Worm (Caenorhabditis elegans): Measurements from ENCODE around the gene B0303.4.

B0303.4 gene

DNA sequence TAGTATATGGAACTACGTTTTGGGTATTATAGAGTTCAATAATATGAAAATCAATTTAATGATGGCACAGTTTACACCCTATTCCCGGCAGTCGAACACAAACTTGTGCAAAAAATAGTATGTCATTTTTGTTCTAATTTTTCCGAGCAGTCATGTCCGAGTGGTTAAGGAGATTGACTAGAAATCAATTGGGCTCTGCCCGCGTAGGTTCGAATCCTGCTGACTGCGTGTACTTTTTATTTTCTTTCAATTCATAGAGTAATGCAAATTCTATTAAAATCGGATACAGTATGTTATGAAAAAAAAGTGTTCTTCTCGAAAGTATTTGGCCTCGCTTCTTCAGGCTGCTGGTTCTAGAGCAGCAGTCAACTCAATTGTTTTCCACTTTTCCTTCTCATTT, 43.6 kb upstream of the B0303.4 start (continued):
- TF ChIP-seq somi-1 (GFP tag; optimal IDR thresholded peaks at IDR 0.05) (no peak), gei-17 (GFP tag; optimal IDR thresholded peaks at IDR 0.05) (no peak), dpl-1 (GFP tag; optimal IDR thresholded peaks at IDR 0.05) (no peak), lin-54 (GFP tag; optimal IDR thresholded peaks at IDR 0.05) (no peak), egl-18 (GFP tag; IDR thresholded peaks at IDR 0.05) (no peak), ztf-18 (tag; optimal IDR thresholded peaks at IDR 0.05) (peak; percentile 67), attf-5 (GFP tag; optimal IDR thresholded peaks at IDR 0.05) (no peak), rec-8 (tag; optimal IDR thresholded peaks at IDR 0.05) (peak in 1 of 2 experiments; percentile 35), akir-1 (GFP tag; optimal IDR thresholded peaks at IDR 0.05) (no peak), ZK185.1 (tag; optimal IDR thresholded peaks at IDR 0.05; ENCODE audit: poor library complexity, severe bottlenecking) (peak; percentile 43), T26A5.8 (tag; optimal IDR thresholded peaks at IDR 0.05) (peak; percentile 13), F52B5.7 (tag; optimal IDR thresholded peaks at IDR 0.05) (no peak), aptf-2 (GFP tag; conservative IDR thresholded peaks at IDR 0.05) (no peak), ztf-25 (GFP tag; IDR thresholded peaks at IDR 0.05) (peak; percentile 85), Y56A3A.18 (GFP tag; IDR thresholded peaks at IDR 0.05) (peak; percentile 49; the same call in 1 of the 2 replicates), sptf-2 (GFP tag; optimal IDR thresholded peaks at IDR 0.05) (no peak)

DNA sequence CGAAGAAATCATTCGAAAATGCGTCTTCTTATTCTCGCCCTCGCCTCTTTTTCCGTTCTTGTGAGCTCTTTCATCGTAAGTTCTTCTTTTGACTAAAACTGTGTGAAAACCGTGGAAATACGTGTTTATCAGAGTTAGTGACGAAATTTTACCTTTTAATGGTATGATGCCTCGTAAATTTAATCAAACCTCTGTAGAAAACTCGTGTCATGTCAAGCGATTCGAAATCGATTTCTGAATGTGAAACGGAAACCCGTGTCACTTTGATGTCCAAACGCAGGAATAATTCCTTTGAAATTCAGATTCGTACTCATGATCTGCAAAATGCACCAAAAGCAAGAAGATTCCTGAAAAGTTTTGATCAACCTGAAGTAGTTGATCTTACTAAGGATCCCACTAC, 41.1 kb upstream of the B0303.4 start, which contains the start of gene F22B7.3:
F22B7.3 (plus strand) TSS at position 301 of the 400 bp plus-strand sequence.
- no peak for TF ChIP-seq Y79H2A.3 (GFP tag; conservative IDR thresholded peaks at IDR 0.05)
- no peak for TF ChIP-seq sea-2 (GFP tag; IDR thresholded peaks at IDR 0.05)
- no peak for TF ChIP-seq snpc-1.3 (tag; optimal IDR thresholded peaks at IDR 0.05; ENCODE audit: insufficient read depth)
- TF ChIP-seq attf-3 (GFP tag; conservative IDR thresholded peaks at IDR 0.05): no peak
- no peak for TF ChIP-seq lin-54 (GFP tag; optimal IDR thresholded peaks at IDR 0.05)
- TF ChIP-seq ccch-3 (GFP tag; optimal IDR thresholded peaks at IDR 0.05): no peak
- TF ChIP-seq F33H1.4 (GFP tag; IDR thresholded peaks at IDR 0.05): no peak
- TF ChIP-seq hrde-1 (tag; optimal IDR thresholded peaks at IDR 0.05; ENCODE audit: borderline replicate concordance): no peak
- TF ChIP-seq B0261.1 (tag; optimal IDR thresholded peaks at IDR 0.05): no peak
- no peak for TF ChIP-seq rec-8 (tag; optimal IDR thresholded peaks at IDR 0.05)
- TF ChIP-seq F37B4.10 (GFP tag; IDR thresholded peaks at IDR 0.05): no peak
- TF ChIP-seq nfya-1 (tag; optimal IDR thresholded peaks at IDR 0.05; ENCODE audit: borderline replicate concordance, insufficient read depth): no peak
- TF ChIP-seq B0019.2 (GFP tag; conservative IDR thresholded peaks at IDR 0.05): no peak
- no peak for TF ChIP-seq fkh-3 (tag; optimal IDR thresholded peaks at IDR 0.05)

DNA sequence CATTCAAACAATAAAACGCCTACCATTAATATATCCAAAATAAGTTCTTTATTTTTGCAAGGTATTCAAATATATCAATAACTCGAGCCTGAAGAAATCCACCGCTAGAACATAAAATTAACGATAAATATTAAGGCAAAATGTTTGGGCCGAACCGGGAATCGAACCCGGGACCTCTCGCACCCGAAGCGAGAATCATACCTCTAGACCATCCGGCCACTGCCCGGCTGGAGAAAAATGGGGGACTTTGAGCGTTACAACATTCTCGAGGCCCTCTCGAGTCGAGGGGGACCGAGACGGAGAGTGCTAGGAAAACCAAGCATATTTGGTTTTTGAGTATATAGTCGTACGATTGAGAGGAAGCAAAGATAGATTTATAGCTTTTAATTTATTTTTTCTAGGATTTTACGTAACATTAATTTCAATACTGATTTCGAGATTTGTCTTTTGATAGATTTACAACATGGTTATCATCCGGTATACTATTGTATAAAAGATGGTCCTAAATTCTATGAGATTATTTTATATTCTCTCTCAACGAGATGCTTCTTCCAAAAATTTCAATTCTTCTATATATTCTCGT, 39.3 kb upstream of the B0303.4 start, which contains the start of gene flp-23:
flp-23 (plus strand) TSS at position 533 of the 583 bp plus-strand sequence.
- TF ChIP-seq tbx-9 (tag; optimal IDR thresholded peaks at IDR 0.05; ENCODE audit: borderline replicate concordance): no peak
- TF ChIP-seq fkh-3 (tag; optimal IDR thresholded peaks at IDR 0.05): no peak
- TF ChIP-seq tbp1 (GFP tag; optimal IDR thresholded peaks at IDR 0.05): peak; percentile 90
- no peak for TF ChIP-seq F37B4.10 (GFP tag; IDR thresholded peaks at IDR 0.05)
- TF ChIP-seq die-1 (tag; optimal IDR thresholded peaks at IDR 0.05): peak; percentile 62
- peak; percentile 17; the same call in 1 of the 2 replicates for TF ChIP-seq madf-6 (GFP tag; IDR thresholded peaks at IDR 0.05)
- no peak for TF ChIP-seq nhr-120 (GFP tag; IDR thresholded peaks at IDR 0.05)
- no peak for TF ChIP-seq sdz-38 (tag; optimal IDR thresholded peaks at IDR 0.05)
- TF ChIP-seq snpc-1.3 (tag; optimal IDR thresholded peaks at IDR 0.05; ENCODE audit: insufficient read depth): peak; percentile 13
- no peak for TF ChIP-seq madf-10 (tag; optimal IDR thresholded peaks at IDR 0.05)
- 0 out of 2 replicates have a peak, but pooled peaks have one; percentile 9 for TF ChIP-seq egrh-3 (GFP tag; IDR thresholded peaks at IDR 0.05)
- TF ChIP-seq gei-17 (GFP tag; optimal IDR thresholded peaks at IDR 0.05): no peak
- no peak for TF ChIP-seq B0019.2 (GFP tag; conservative IDR thresholded peaks at IDR 0.05)
- TF ChIP-seq F49E8.2 (tag; optimal IDR thresholded peaks at IDR 0.05; ENCODE audit: insufficient read depth): peak; percentile 4
- TF ChIP-seq nfya-1 (tag; optimal IDR thresholded peaks at IDR 0.05; ENCODE audit: borderline replicate concordance, insufficient read depth): no peak
- no peak for TF ChIP-seq nhr-179 (tag; optimal IDR thresholded peaks at IDR 0.05)
- 0 out of 2 replicates have a peak, but pooled peaks have one; percentile 15 for TF ChIP-seq attf-3 (GFP tag; conservative IDR thresholded peaks at IDR 0.05)
- TF ChIP-seq ztf-18 (tag; optimal IDR thresholded peaks at IDR 0.05): peak; percentile 52
- TF ChIP-seq B0261.1 (tag; optimal IDR thresholded peaks at IDR 0.05): peak; percentile 76
- peak; percentile 72 for TF ChIP-seq lin-26 (GFP tag; IDR thresholded peaks at IDR 0.05)
- no peak for TF ChIP-seq lin-54 (GFP tag; optimal IDR thresholded peaks at IDR 0.05)
- 0 out of 2 replicates have a peak, but pooled peaks have one; percentile 26 for TF ChIP-seq rcor-1 (GFP tag; IDR thresholded peaks at IDR 0.05)
- no peak for TF ChIP-seq tlf-1 (GFP tag; optimal IDR thresholded peaks at IDR 0.05)
- no peak for TF ChIP-seq hlh-26 (GFP tag; conservative IDR thresholded peaks at IDR 0.05)
- TF ChIP-seq ceh-79 (tag; optimal IDR thresholded peaks at IDR 0.05): no peak
